Worm (Caenorhabditis elegans) whole organism, L3 larva: ENCODE results near the gene T24E12.1.

ENCODE experiments used
- egl-27 ChIP-seq: sonication (generic microtip); optimal IDR thresholded peaks from 4 replicates; lab custom pipeline; 2017; ENCODE audit warnings: missing biosample characterization, missing genetic modification reagents, missing genetic modification characterization
- elt-2 ChIP-seq: sonication (generic microtip); optimal IDR thresholded peaks from 2 replicates; lab custom pipeline; 2016; ENCODE audit warnings: missing genetic modification reagents, mild to moderate bottlenecking, missing genetic modification characterization, missing compliant biosample characterization
- elt-3 ChIP-seq, 3 experiments: fragments of 150-350 bp in 1 of 3; sonication (generic microtip) in 2 of 3; optimal IDR thresholded peaks; 2 replicates in 2 of 3; 4 replicates in 1 of 3; lab custom pipeline; 2014 to 2017; ENCODE audit warnings: missing biosample characterization in 3 of 3, missing genetic modification characterization in 3 of 3
- nhr-23 ChIP-seq: fragments of 150-350 bp; optimal IDR thresholded peaks from 2 replicates; lab custom pipeline; 2014; ENCODE audit warnings: missing biosample characterization, missing genetic modification reagents, missing genetic modification characterization
- nhr-25 ChIP-seq: sonication (generic microtip); optimal IDR thresholded peaks from 2 replicates; lab custom pipeline; 2017; ENCODE audit warnings: missing biosample characterization, missing genetic modification characterization

DNA sequence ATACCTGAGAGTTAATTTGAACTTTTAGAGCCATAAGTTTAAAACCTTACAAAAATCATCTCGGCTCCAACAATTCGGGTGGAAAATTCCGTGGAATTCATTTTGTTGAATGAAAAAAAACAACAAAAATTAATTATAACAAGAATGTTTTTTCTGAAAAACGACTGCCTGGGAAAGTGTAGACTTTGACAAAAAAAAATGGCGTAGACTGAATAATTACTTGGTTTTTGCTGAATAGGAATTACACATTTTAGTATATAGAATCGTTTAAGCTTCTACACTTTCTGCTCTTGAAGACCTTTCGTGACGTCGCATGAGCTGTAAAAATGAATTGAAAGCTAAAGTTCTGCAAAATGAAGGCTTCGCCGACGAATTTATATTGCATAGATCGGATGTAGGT is 20.9 kb upstream of the T24E12.1 start, which contains the start of gene srx-112:
- no peak for TF ChIP-seq elt-3 (tag; optimal IDR thresholded peaks at IDR 0.05; lab: Kevin White, UChicago)
- no peak for TF ChIP-seq nhr-25 (tag; lab: Kevin White, UChicago)
- TF ChIP-seq elt-2 (tag; lab: Kevin White, UChicago): no peak
- TF ChIP-seq egl-27 (tag; lab: Kevin White, UChicago): no peak
- TF ChIP-seq nhr-23 (tag; lab: Kevin White, UChicago): no peak
